Fruit fly (Drosophila melanogaster) whole organism, wandering third instar larva: ENCODE data around the gene cv.
A peak's percentile ranks its signal among the peaks of the same experiment; 100 is the strongest.

Experiments used
- Abd-B ChIP-seq: fragments of >200 bp; optimal IDR thresholded peaks from 2 replicates; lab custom pipeline; 2017; ENCODE audit warnings: missing biosample characterization, missing genetic modification characterization
- CG32264 ChIP-seq: fragments of 200-800 bp; sonication (Bioruptor generic); optimal IDR thresholded peaks from 2 replicates; lab custom pipeline; 2016; ENCODE audit warnings: missing biosample characterization, missing genetic modification characterization
- CG9705 ChIP-seq: fragments of 200-800 bp; sonication (Bioruptor generic); optimal IDR thresholded peaks from 2 replicates; lab custom pipeline; 2018; ENCODE audit warnings: missing biosample characterization, mild to moderate bottlenecking, missing genetic modification characterization
- CrebA ChIP-seq: fragments of 200-800 bp; sonication (Bioruptor generic); optimal IDR thresholded peaks from 2 replicates; lab custom pipeline; 2016; ENCODE audit warnings: missing biosample characterization, mild to moderate bottlenecking, missing genetic modification characterization, borderline replicate concordance
- GATAd ChIP-seq: sonication (Bioruptor generic); optimal IDR thresholded peaks from 2 replicates; lab custom pipeline; 2016; ENCODE audit warnings: missing biosample characterization, missing genetic modification characterization
- HLH106 ChIP-seq: fragments of 200-800 bp; optimal IDR thresholded peaks from 3 replicates; lab custom pipeline; 2019; ENCODE audit warnings: missing biosample characterization, mild to moderate bottlenecking, missing genetic modification characterization, moderate library complexity
- Hnf4 ChIP-seq: fragments of 200-800 bp; sonication (Bioruptor generic); optimal IDR thresholded peaks from 2 replicates; lab custom pipeline; 2016; ENCODE audit warnings: missing biosample characterization, mild to moderate bottlenecking, missing genetic modification characterization
- Hr83 ChIP-seq: fragments of 200-300 bp; sonication (Bioruptor generic); optimal IDR thresholded peaks from 2 replicates; lab custom pipeline; 2016; ENCODE audit warnings: missing biosample characterization, mild to moderate bottlenecking, missing genetic modification characterization, moderate library complexity; ENCODE audit not compliant: poor library complexity, severe bottlenecking
- Jra ChIP-seq: sonication (Bioruptor generic); optimal IDR thresholded peaks from 2 replicates; lab custom pipeline; 2016; ENCODE audit warnings: missing biosample characterization, missing genetic modification characterization
- Mio ChIP-seq: sonication (Bioruptor generic); optimal IDR thresholded peaks from 2 replicates; lab custom pipeline; 2016; ENCODE audit warnings: missing biosample characterization, missing genetic modification characterization
- Myc ChIP-seq: fragments of >200 bp; optimal IDR thresholded peaks from 2 replicates; lab custom pipeline; 2017
- N ChIP-seq: fragments of >200 bp; optimal IDR thresholded peaks from 2 replicates; lab custom pipeline; 2018; ENCODE audit warnings: missing biosample characterization, missing external identifiers, missing genetic modification characterization
- OdsH ChIP-seq: fragments of 200-800 bp; sonication (Bioruptor generic); optimal IDR thresholded peaks from 2 replicates; lab custom pipeline; 2016; ENCODE audit warnings: missing biosample characterization, mild to moderate bottlenecking, missing genetic modification characterization
- Rel ChIP-seq, 2 experiments: fragments of 200-800 bp; sonication (Bioruptor generic) in 1 of 2; optimal IDR thresholded peaks; 2 replicates in 1 of 2; 3 replicates in 1 of 2; lab custom pipeline; 2016 to 2019; ENCODE audit warnings: mild to moderate bottlenecking in 2 of 2, missing biosample characterization in 2 of 2, missing genetic modification characterization in 2 of 2, moderate library complexity in 1 of 2
- Sp1 ChIP-seq: fragments of 200-800 bp; sonication (Bioruptor generic); optimal IDR thresholded peaks from 3 replicates; lab custom pipeline; 2019; ENCODE audit warnings: missing biosample characterization, mild to moderate bottlenecking, missing genetic modification characterization, moderate library complexity
- br ChIP-seq: fragments of 200-800 bp; sonication (Bioruptor generic); optimal IDR thresholded peaks from 2 replicates; lab custom pipeline; 2016; ENCODE audit warnings: missing biosample characterization, missing genetic modification characterization
- brk ChIP-seq: fragments of 200-800 bp; sonication (Bioruptor generic); optimal IDR thresholded peaks from 2 replicates; lab custom pipeline; 2016; ENCODE audit warnings: missing biosample characterization, mild to moderate bottlenecking, missing genetic modification characterization
- dl ChIP-seq, 2 experiments: fragments of 175-275, 200-275 bp in 1 of 2; fragments of 200-275 bp in 1 of 2; sonication (Bioruptor generic); optimal IDR thresholded peaks; lab custom pipeline; 2018; ENCODE audit warnings: mild to moderate bottlenecking in 2 of 2, missing biosample characterization in 2 of 2, missing genetic modification characterization in 2 of 2, moderate library complexity in 2 of 2; ENCODE audit not compliant: partially characterized antibody in 2 of 2, insufficient read depth in 1 of 2
- dmrt93B ChIP-seq: fragments of 200-800 bp; sonication (Bioruptor generic); optimal IDR thresholded peaks from 2 replicates; lab custom pipeline; 2018; ENCODE audit warnings: missing biosample characterization, mild to moderate bottlenecking, missing genetic modification characterization
- dsf ChIP-seq: sonication (Bioruptor generic); optimal IDR thresholded peaks from 2 replicates; lab custom pipeline; 2016; ENCODE audit warnings: missing biosample characterization, missing genetic modification characterization, borderline replicate concordance
- ey ChIP-seq: fragments of 200-800 bp; sonication (Bioruptor generic); optimal IDR thresholded peaks from 2 replicates; lab custom pipeline; 2016; ENCODE audit warnings: missing biosample characterization, missing genetic modification characterization
- foxo ChIP-seq, 2 experiments: fragments of 200-800 bp; sonication (Bioruptor generic); optimal IDR thresholded peaks; 2 replicates in 1 of 2; 3 replicates in 1 of 2; lab custom pipeline; 2016 to 2017; ENCODE audit warnings: missing biosample characterization in 2 of 2, missing genetic modification characterization in 2 of 2
- fru ChIP-seq: fragments of 200-800 bp; sonication (Bioruptor generic); optimal IDR thresholded peaks from 3 replicates; lab custom pipeline; 2016; ENCODE audit warnings: missing biosample characterization, mild to moderate bottlenecking, missing genetic modification characterization
- h ChIP-seq: fragments of 200-800 bp; sonication (Bioruptor generic); optimal IDR thresholded peaks from 3 replicates; lab custom pipeline; 2016; ENCODE audit warnings: missing biosample characterization, mild to moderate bottlenecking, missing genetic modification characterization
- jim ChIP-seq: fragments of 175-275, 200-325 bp; sonication (Bioruptor generic); optimal IDR thresholded peaks from 2 replicates; lab custom pipeline; 2016; ENCODE audit warnings: missing biosample characterization, mild to moderate bottlenecking, missing genetic modification characterization
- lola ChIP-seq: fragments of >200 bp; optimal IDR thresholded peaks from 2 replicates; lab custom pipeline; 2017; ENCODE audit warnings: missing biosample characterization, missing genetic modification characterization
- pan ChIP-seq: fragments of >200 bp; optimal IDR thresholded peaks from 2 replicates; lab custom pipeline; 2017
- rgr ChIP-seq: fragments of 200-800 bp; sonication (Bioruptor generic); optimal IDR thresholded peaks from 3 replicates; lab custom pipeline; 2016; ENCODE audit warnings: missing biosample characterization, mild to moderate bottlenecking, missing genetic modification characterization
- sage ChIP-seq: fragments of 200-800 bp; sonication (Bioruptor generic); optimal IDR thresholded peaks from 2 replicates; lab custom pipeline; 2016; ENCODE audit warnings: missing biosample characterization, mild to moderate bottlenecking, missing genetic modification characterization
- sv ChIP-seq: fragments of 200-800 bp; sonication (Bioruptor generic); optimal IDR thresholded peaks from 3 replicates; lab custom pipeline; 2016; ENCODE audit warnings: missing biosample characterization, missing genetic modification characterization
- tai ChIP-seq: sonication (Bioruptor generic); optimal IDR thresholded peaks from 2 replicates; lab custom pipeline; 2016; ENCODE audit warnings: missing biosample characterization, missing genetic modification characterization
- usp ChIP-seq: fragments of >200 bp; optimal IDR thresholded peaks from 2 replicates; lab custom pipeline; 2017; ENCODE audit warnings: missing biosample characterization, missing genetic modification characterization

Gene cv

DNA sequence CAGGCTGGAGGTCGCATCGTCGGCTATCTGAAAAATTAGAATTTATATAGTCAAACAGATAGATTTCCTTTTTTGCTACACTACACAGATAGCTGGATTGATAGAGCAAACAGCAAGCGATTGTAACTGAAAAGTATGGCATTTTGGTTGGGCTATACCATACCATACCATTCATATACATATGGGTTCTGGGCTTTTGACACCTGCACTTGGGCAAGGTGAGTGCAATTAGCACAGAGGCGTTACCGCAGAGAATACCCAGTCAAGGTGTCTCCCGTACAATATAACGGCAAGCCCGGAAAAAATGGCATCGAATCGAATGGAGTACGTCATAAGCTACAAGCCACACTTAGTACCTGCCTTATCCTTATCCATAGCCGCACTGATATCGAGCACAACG, 25.0 kb downstream of the cv start:
- no peak for TF ChIP-seq GATAd
- TF ChIP-seq Jra: no peak
- TF ChIP-seq Sp1 (GFP tag; lab: Kevin White, UChicago): no peak
- no peak for TF ChIP-seq CG9705 (GFP tag; lab: Kevin White, UChicago)
- TF ChIP-seq Rel (GFP tag; optimal IDR thresholded peaks at IDR 0.05; lab: Kevin White, UChicago): no peak
- TF ChIP-seq Rel (tag; optimal IDR thresholded peaks at IDR 0.05; lab: Kevin White, UChicago): no peak
- no peak for TF ChIP-seq brk
- no peak for TF ChIP-seq Hnf4 (GFP tag; lab: Kevin White, UChicago)
- no peak for TF ChIP-seq fru (GFP tag; lab: Kevin White, UChicago)
- TF ChIP-seq Abd-B (GFP tag; lab: Kevin White, UChicago): no peak
- TF ChIP-seq lola (GFP tag; lab: Kevin White, UChicago): no peak
- no peak for TF ChIP-seq HLH106
- no peak for TF ChIP-seq CG32264 (GFP tag; lab: Kevin White, UChicago)
- TF ChIP-seq dmrt93B: no peak
- no peak for TF ChIP-seq Myc (lab: Kevin White, UChicago)
- no peak for TF ChIP-seq pan (lab: Kevin White, UChicago)
- no peak for TF ChIP-seq sv (GFP tag; lab: Kevin White, UChicago)
- TF ChIP-seq usp (GFP tag; lab: Kevin White, UChicago): no peak
- no peak for TF ChIP-seq foxo (GFP tag; optimal IDR thresholded peaks at IDR 0.05; lab: Kevin White, UChicago)
- no peak for TF ChIP-seq dsf (GFP tag; lab: Kevin White, UChicago)
- TF ChIP-seq dl (GFP tag; optimal IDR thresholded peaks at IDR 0.05; lab: Kevin White, UChicago; ENCODE audit: insufficient read depth in 1 of 2, partially characterized antibody in 2 of 2): no peak

- peak; percentile 29 for TF ChIP-seq h (GFP tag; lab: Kevin White, UChicago)
- TF ChIP-seq pan (lab: Kevin White, UChicago): no peak
- no peak for TF ChIP-seq jim (GFP tag; lab: Kevin White, UChicago)
- TF ChIP-seq dmrt93B: no peak
- TF ChIP-seq Sp1 (GFP tag; lab: Kevin White, UChicago): peak; percentile 38
- no peak for TF ChIP-seq sv (GFP tag; lab: Kevin White, UChicago)
- TF ChIP-seq Hr83 (GFP tag; lab: Kevin White, UChicago): no peak
- no peak for TF ChIP-seq tai (GFP tag; lab: Kevin White, UChicago)
- TF ChIP-seq ey (GFP tag; lab: Kevin White, UChicago): peak; percentile 11
- no peak for TF ChIP-seq brk
- TF ChIP-seq Mio: no peak
- no peak for TF ChIP-seq br (GFP tag; lab: Kevin White, UChicago)
- no peak for TF ChIP-seq Abd-B (GFP tag; lab: Kevin White, UChicago)
- TF ChIP-seq dl (GFP tag; optimal IDR thresholded peaks at IDR 0.05; lab: Kevin White, UChicago; ENCODE audit: insufficient read depth in 1 of 2, partially characterized antibody in 2 of 2): no peak
- no peak for TF ChIP-seq Jra
- TF ChIP-seq Rel (GFP tag; optimal IDR thresholded peaks at IDR 0.05; lab: Kevin White, UChicago): no peak
- TF ChIP-seq Rel (tag; optimal IDR thresholded peaks at IDR 0.05; lab: Kevin White, UChicago): no peak
- no peak for TF ChIP-seq CG32264 (GFP tag; lab: Kevin White, UChicago)
- TF ChIP-seq N (GFP tag; lab: Kevin White, UChicago): peak; percentile 35
- peak; percentile 46 for TF ChIP-seq CrebA (GFP tag; lab: Kevin White, UChicago)
- no peak for TF ChIP-seq OdsH
- no peak for TF ChIP-seq usp (GFP tag; lab: Kevin White, UChicago)
- peak in 1 of 2 experiments; percentile 34 for TF ChIP-seq foxo (GFP tag; optimal IDR thresholded peaks at IDR 0.05; lab: Kevin White, UChicago)
- TF ChIP-seq lola (GFP tag; lab: Kevin White, UChicago): no peak
- peak; percentile 45 for TF ChIP-seq Myc (lab: Kevin White, UChicago)
- no peak for TF ChIP-seq Hnf4 (GFP tag; lab: Kevin White, UChicago)
- peak; percentile 19 for TF ChIP-seq fru (GFP tag; lab: Kevin White, UChicago)
- peak; percentile 22 for TF ChIP-seq rgr (GFP tag; lab: Kevin White, UChicago)
- TF ChIP-seq dsf (GFP tag; lab: Kevin White, UChicago): no peak
- TF ChIP-seq CG9705 (GFP tag; lab: Kevin White, UChicago): no peak
- no peak for TF ChIP-seq sage (GFP tag; lab: Kevin White, UChicago)
- no peak for TF ChIP-seq HLH106
Measured at dm6 chrX:5715455-5716227, 25.8 kb downstream of the cv start.
